Worm (Caenorhabditis elegans) whole organism, L2 larva: Measurements from ENCODE around the gene srd-54.

ENCODE experiments used
- R02D3.7 ChIP-seq: fragments of 150-350 bp; optimal IDR thresholded peaks from 2 replicates; lab custom pipeline; 2014; ENCODE audit warnings: missing biosample characterization, missing genetic modification characterization
- ZK546.5 ChIP-seq: sonication (generic microtip); optimal IDR thresholded peaks from 2 replicates; lab custom pipeline; 2017; ENCODE audit warnings: missing biosample characterization, missing genetic modification characterization
- ceh-82 ChIP-seq: fragments of 150-350 bp; optimal IDR thresholded peaks from 2 replicates; lab custom pipeline; 2014; ENCODE audit warnings: missing biosample characterization, missing genetic modification characterization
- nhr-23 ChIP-seq: fragments of 150-350 bp; optimal IDR thresholded peaks from 2 replicates; lab custom pipeline; 2014; ENCODE audit warnings: missing biosample characterization, missing genetic modification reagents, missing genetic modification characterization
- ztf-11 ChIP-seq: sonication (generic microtip); optimal IDR thresholded peaks from 2 replicates; lab custom pipeline; 2017; ENCODE audit warnings: missing biosample characterization, missing genetic modification characterization

DNA sequence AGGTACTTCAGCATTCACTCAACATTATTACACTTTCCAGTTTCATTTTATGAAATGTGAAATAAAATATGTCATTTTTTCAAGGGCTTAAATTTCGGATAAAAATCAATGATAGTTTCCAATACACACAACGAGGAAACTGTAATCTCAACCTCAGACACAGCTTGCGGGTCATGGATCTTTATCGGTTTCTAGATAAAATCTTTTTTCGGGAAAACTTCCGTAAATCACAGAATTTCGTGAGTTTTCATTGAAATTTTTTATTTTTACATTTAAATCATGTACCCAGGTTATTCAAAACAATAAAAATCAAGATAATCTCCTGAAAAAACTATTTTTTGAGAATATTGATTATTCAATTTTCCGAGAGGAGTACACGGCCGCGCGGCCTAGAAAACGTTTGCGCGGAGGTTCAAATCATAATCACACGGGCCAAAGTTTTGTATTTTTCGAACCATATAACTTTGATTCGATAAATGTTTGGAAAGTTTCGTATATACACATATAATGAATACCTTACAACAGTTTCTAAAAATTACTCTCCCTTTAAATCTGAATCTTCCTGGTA lies 35.1 kb upstream of the srd-54 start:
- TF ChIP-seq nhr-23 (no peak), ztf-11 (tag; lab: Kevin White, UChicago) (no peak), R02D3.7 (tag; lab: Kevin White, UChicago) (no peak), ZK546.5 (tag; lab: Kevin White, UChicago) (no peak), ceh-82 (tag; lab: Kevin White, UChicago) (no peak)
